Fruit fly (Drosophila melanogaster): ENCODE results near the gene msl-1.
A peak's percentile ranks its signal among the peaks of the same experiment; 100 is the strongest.

The msl-1 gene

dm6 chr2L:18707844-18708238, 19.2 kb upstream of the msl-1 start (continued):
- TF ChIP-seq Ada2b (GFP tag; IDR thresholded peaks at IDR 0.05) (peak; percentile 34; the same call in 1 of the 2 replicates), MTF-1 (GFP tag; optimal IDR thresholded peaks at IDR 0.05; ENCODE audit: borderline replicate concordance) (no peak), dan (GFP tag; IDR thresholded peaks at IDR 0.05) (no peak), dysf (GFP tag; IDR thresholded peaks at IDR 0.05) (peak; percentile 44; the same call in 1 of the 3 replicates), Fer1 (GFP tag; optimal IDR thresholded peaks at IDR 0.05) (peak; percentile 20), lbe (GFP tag; optimal IDR thresholded peaks at IDR 0.05) (peak; percentile 7), CG8388 (GFP tag; optimal IDR thresholded peaks at IDR 0.05) (peak; percentile 44), gcm2 (GFP tag; optimal IDR thresholded peaks at IDR 0.05) (no peak), CG10321 (GFP tag; IDR thresholded peaks at IDR 0.05) (no peak), cwo (GFP tag; optimal IDR thresholded peaks at IDR 0.05) (peak; percentile 53), CG9932 (GFP tag; IDR thresholded peaks at IDR 0.05) (peak; percentile 53), grau (tag; optimal IDR thresholded peaks at IDR 0.05) (peak; percentile 8), CG14441 (GFP tag; IDR thresholded peaks at IDR 0.05) (peak; percentile 42; the same call in 1 of the 2 replicates), CG13624 (GFP tag; optimal IDR thresholded peaks at IDR 0.05) (peak; percentile 45), sd (tag; optimal IDR thresholded peaks at IDR 0.05) (no peak), Drgx (GFP tag; IDR thresholded peaks at IDR 0.05) (no peak), CG6272 (GFP tag; IDR thresholded peaks at IDR 0.05) (no peak), CG15011 (GFP tag; optimal IDR thresholded peaks at IDR 0.05) (no peak), ind (GFP tag; optimal IDR thresholded peaks at IDR 0.05) (peak; percentile 33), CG14014 (GFP tag; IDR thresholded peaks at IDR 0.05) (peak; percentile 43; the same call in 1 of the 2 replicates), cas (GFP tag; IDR thresholded peaks at IDR 0.05) (0 out of 2 replicates have a peak, but pooled peaks have one; percentile 9), mam (GFP tag; optimal IDR thresholded peaks at IDR 0.05) (peak; percentile 44), lab (GFP tag; optimal IDR thresholded peaks at IDR 0.05) (peak; percentile 13), Antp (GFP tag; optimal IDR thresholded peaks at IDR 0.05) (peak; percentile 3), zfh2 (GFP tag; optimal IDR thresholded peaks at IDR 0.05) (peak; percentile 9)

dm6 chr2L:18705617-18706046, 17.0 kb upstream of the msl-1 start, which contains the start of gene Jwa:
Gene Jwa (minus strand): TSS chr2L:18705703.
- peak in 1 of 2 experiments; percentile 52 for TF ChIP-seq crp (GFP tag; optimal IDR thresholded peaks at IDR 0.05)
- peak; percentile 46 for TF ChIP-seq Jarid2 (GFP tag; optimal IDR thresholded peaks at IDR 0.05)
- TF ChIP-seq pzg (GFP tag; optimal IDR thresholded peaks at IDR 0.05) = peak; percentile 70
- no peak for TF ChIP-seq CG2199 (GFP tag; IDR thresholded peaks at IDR 0.05)
- TF ChIP-seq nerfin-1 (tag; optimal IDR thresholded peaks at IDR 0.05) = peak; percentile 89
- TF ChIP-seq Doc2 (GFP tag; IDR thresholded peaks at IDR 0.05) = peak; percentile 51; the same call in 1 of the 2 replicates
- peak; percentile 68 for TF ChIP-seq CG2875 (GFP tag; optimal IDR thresholded peaks at IDR 0.05)
- peak; percentile 97 for TF ChIP-seq CG4617 (GFP tag; optimal IDR thresholded peaks at IDR 0.05; ENCODE audit: borderline replicate concordance)
- TF ChIP-seq gsb (GFP tag; IDR thresholded peaks at IDR 0.05) = peak; percentile 74
- peak; percentile 52 for TF ChIP-seq CG10431 (GFP tag; optimal IDR thresholded peaks at IDR 0.05)
- TF ChIP-seq klu (GFP tag; IDR thresholded peaks at IDR 0.05) = peak; percentile 85
- peak; percentile 88 for TF ChIP-seq ATbp (GFP tag; optimal IDR thresholded peaks at IDR 0.05)
- peak; percentile 93 for TF ChIP-seq CoRest (tag; optimal IDR thresholded peaks at IDR 0.05)
- peak; percentile 72 for TF ChIP-seq schlank (tag; optimal IDR thresholded peaks at IDR 0.05)
- peak; percentile 97 for TF ChIP-seq CG13424 (tag; optimal IDR thresholded peaks at IDR 0.05)
- peak; percentile 89 for TF ChIP-seq CG17328 (GFP tag; IDR thresholded peaks at IDR 0.05)
- no peak for TF ChIP-seq abd-A (tag; optimal IDR thresholded peaks at IDR 0.05)
- TF ChIP-seq scrt (GFP tag; optimal IDR thresholded peaks at IDR 0.05) = peak; percentile 57
- peak; percentile 87 for TF ChIP-seq CG34376 (GFP tag; optimal IDR thresholded peaks at IDR 0.05)
- peak; percentile 96 for TF ChIP-seq pum (GFP tag; optimal IDR thresholded peaks at IDR 0.05)
- TF ChIP-seq vnd (GFP tag; IDR thresholded peaks at IDR 0.05; ENCODE audit: partially characterized antibody) = peak; percentile 100
- peak; percentile 95 for TF ChIP-seq PHDP (tag; optimal IDR thresholded peaks at IDR 0.05)
- TF ChIP-seq CG10959 (GFP tag; IDR thresholded peaks at IDR 0.05) = peak; percentile 82
- peak; percentile 90 for TF ChIP-seq CG43689 (GFP tag; IDR thresholded peaks at IDR 0.05)
- TF ChIP-seq HmgD (GFP tag; optimal IDR thresholded peaks at IDR 0.05) = peak; percentile 86
- peak; percentile 10 for TF ChIP-seq CG8359 (GFP tag; optimal IDR thresholded peaks at IDR 0.05; ENCODE audit: borderline replicate concordance)
